Fruit fly (Drosophila melanogaster) whole organism, larva: ENCODE results near the gene FucT6.

Source experiments
- noc ChIP-seq: fragments of 200-800 bp; sonication (Bioruptor generic); optimal IDR thresholded peaks from 3 replicates; lab custom pipeline; 2019; ENCODE audit warnings: missing biosample characterization, mild to moderate bottlenecking, missing genetic modification characterization, moderate library complexity

Gene FucT6

dm6 chrX:11714529-11715262 lies 4.9 kb upstream of the FucT6 start:
- peak; percentile 29 for TF ChIP-seq noc (tag; lab: Kevin White, UChicago)

- TF ChIP-seq noc (tag; lab: Kevin White, UChicago): peak; percentile 2
Observed at dm6 chrX:11713808-11714528, 4.2 kb upstream of the FucT6 start.

- TF ChIP-seq noc (tag; lab: Kevin White, UChicago): no peak
Observed at dm6 chrX:11704929-11705612, 4.7 kb downstream of the FucT6 start, which contains the start of gene CG2444. CG2444 (minus strand) TSS chrX:11705300.

DNA sequence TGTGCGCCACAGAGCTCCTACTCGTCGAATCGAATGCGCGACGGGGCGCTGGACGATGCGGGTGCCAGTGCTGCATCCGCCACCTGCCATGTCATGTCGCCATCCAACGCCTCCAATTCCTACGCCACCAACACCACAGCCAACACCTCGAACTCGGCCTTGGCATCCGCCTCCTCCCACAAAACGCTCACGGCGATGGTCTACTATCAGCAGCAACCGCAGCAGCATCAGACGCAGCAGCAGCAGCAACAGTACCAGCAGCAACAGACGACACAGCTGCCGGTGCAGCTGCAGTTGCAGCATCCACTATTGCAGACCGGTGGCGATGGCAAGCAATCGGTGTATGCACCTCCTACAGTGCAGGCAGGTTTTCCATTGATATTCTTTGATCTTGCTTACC lies 9.0 kb downstream of the FucT6 start:
- no peak for TF ChIP-seq noc (tag; lab: Kevin White, UChicago)

DNA sequence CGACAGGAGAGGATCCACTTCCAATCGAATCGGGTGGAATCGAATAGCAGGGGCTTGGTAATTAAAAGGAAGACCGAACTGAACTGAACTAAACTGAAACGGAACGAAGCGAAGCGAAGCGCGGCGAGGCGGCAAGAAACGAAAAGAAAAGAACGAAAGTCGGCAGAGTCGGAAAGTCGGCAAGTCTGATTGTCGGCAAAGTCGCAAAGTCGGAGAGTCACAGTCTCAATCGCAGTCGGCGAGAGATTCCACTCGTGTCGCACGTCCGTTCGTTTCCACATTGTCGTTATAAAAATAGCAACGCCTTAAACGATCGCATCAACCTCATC lies 13.9 kb downstream of the FucT6 start:
- TF ChIP-seq noc (tag; lab: Kevin White, UChicago): no peak

- TF ChIP-seq noc (tag; lab: Kevin White, UChicago): no peak
Observed at dm6 chrX:11694959-11695882, 14.5 kb downstream of the FucT6 start, which contains the start of gene PhKgamma. PhKgamma (plus strand) TSS chrX:11695137.

DNA sequence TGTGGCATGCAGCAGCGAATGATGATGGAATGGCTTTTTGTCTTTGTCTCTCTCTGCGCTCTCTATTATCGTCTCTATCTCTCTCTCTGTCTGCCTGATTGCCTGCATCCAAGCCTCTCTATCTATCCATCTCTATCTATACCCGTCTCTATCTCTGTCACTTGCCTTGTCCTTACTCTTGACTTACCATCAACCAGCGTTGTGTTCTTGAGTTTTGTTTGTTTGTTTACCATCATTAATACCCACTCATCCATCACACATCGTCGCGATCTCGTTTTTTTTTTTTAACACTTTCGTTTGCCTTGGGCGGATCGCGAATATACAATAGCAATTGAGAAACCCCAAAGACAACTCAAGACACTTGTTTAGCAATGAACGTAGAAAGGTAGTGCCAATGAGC lies 20.1 kb downstream of the FucT6 start:
- TF ChIP-seq noc (tag; lab: Kevin White, UChicago): no peak

DNA sequence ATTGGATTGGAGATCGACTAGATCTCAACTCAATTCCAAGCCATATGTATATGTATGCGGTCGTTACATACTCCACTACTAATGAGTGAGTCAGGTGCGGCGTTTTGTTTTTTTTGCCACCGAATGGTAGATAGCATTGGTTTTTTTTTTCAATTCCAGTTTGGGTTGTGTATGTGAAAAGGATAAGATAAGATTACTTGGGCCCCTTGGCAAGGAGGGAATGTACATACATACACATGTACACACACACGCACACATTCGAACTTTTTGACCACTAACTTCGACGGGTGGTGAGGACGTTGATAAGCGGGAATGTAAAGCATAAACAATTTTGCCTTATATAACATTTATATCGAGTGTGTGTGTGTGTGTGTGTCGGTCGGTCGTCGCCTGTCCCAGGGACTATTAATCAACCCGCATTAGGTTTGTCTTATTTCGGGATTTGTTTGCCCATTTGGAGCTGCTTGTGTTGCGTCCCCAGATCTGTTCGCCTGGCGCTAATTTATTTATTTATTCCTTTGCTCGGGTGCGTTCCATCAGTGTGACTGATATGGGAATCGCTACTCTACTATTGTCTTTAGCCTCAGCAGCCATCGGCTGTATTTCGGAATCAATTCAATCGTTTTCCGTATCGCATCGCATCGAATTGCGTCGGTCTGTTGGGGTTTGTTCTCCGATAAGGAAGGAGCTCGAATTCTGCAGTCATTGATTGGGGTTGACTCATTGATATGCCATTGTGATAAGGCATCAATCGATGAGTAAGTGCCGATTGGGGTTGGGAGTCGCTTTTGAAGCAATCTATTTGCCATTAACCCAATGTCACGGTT lies 21.9 kb downstream of the FucT6 start:
- TF ChIP-seq noc (tag; lab: Kevin White, UChicago): no peak

DNA sequence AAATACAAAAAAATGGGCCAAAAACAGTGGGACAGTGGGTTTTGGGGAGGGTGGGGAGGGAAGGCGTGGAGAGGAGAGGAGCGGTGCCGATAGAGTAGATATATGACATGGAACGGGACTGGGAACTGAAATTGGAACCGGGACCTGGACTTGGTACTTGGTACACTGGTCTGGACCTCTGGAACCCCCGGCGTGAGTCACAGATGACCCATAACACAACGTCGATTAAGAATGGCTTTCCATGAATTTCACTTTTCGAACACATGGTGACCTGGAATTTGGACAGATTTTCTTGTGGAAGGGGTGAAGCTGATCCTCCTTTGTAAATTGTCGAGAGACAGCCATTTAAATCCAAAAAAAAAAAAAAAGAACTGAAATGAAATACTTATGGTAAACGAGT lies 23.1 kb downstream of the FucT6 start:
- no peak for TF ChIP-seq noc (tag; lab: Kevin White, UChicago)

DNA sequence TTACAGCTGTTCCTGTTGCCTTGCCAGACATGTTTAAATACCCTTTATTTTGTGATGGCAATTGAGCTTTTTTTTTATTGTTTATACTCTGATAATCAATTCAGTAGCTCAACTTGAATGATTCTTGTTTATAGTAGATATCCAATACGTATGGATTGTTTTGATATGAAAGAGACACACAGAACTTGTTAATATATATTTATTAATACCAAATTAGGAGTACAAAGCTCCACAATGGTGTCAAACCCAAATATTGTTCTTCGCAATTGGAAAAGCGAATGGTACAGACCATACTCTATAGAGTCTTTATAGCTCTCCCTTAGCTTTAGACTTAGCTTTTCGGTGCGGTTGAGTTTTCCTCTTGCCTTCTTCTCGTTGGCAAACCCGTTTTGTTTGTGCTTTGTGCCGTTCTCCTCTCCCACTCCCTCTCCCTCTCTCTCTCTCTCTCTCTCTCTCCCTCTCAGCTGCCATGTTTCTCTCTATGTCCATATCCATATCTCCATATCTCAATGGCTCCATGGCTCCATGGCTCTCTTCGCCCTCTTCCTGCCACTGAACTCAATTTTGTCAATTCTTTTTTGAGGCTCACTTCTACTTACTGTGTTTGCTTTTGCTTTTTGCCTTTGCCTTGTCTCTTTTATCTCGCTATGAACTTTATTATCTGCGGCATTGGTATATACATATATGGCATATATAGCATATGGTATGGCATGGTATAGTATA lies 23.7 kb downstream of the FucT6 start:
- peak; percentile 66 for TF ChIP-seq noc (tag; lab: Kevin White, UChicago)

dm6 chrX:11684462-11684861 lies 25.3 kb downstream of the FucT6 start:
- peak; percentile 25 for TF ChIP-seq noc (tag; lab: Kevin White, UChicago)

- peak; percentile 15 for TF ChIP-seq noc (tag; lab: Kevin White, UChicago)
Observed at dm6 chrX:11683480-11683879, 26.3 kb downstream of the FucT6 start.
